Worm (Caenorhabditis elegans) whole organism, midembryonic: ENCODE measurements around the gene cyc-2.2.

Experiments used
- T22C8.4 ChIP-seq: fragments of 200-800 bp; sonication (Bioruptor generic); IDR thresholded peaks from 2 replicates; pipeline ENCODE4 v1.3.6; 2022; ENCODE audit warnings: missing genetic modification characterization, missing compliant biosample characterization
- cog-1 ChIP-seq: sonication (generic microtip); optimal IDR thresholded peaks from 2 replicates; lab custom pipeline; 2016; ENCODE audit warnings: missing genetic modification characterization, missing compliant biosample characterization
- flt-1 ChIP-seq: fragments of 200-800 bp; sonication (Bioruptor generic); IDR thresholded peaks from 2 replicates; pipeline ENCODE4 v1.3.6; 2022; ENCODE audit warnings: missing genetic modification characterization, missing compliant biosample characterization
- klf-2 ChIP-seq: fragments of 200-800 bp; sonication (Bioruptor generic); conservative IDR thresholded peaks from 2 replicates; pipeline ENCODE4 v1.3.6; 2022; ENCODE audit warnings: missing genetic modification reagents, missing genetic modification characterization, missing compliant biosample characterization
- med-1 ChIP-seq: sonication (generic microtip); optimal IDR thresholded peaks from 2 replicates; lab custom pipeline; 2017; ENCODE audit warnings: missing genetic modification characterization, mild to moderate bottlenecking, missing compliant biosample characterization, antibody characterized with exemption, missing genetic modification reagents; ENCODE audit not compliant: insufficient read depth
- ref-1 ChIP-seq: fragments of 200-800 bp; sonication (Bioruptor generic); conservative IDR thresholded peaks from 2 replicates; pipeline ENCODE4 v1.3.6; 2022; ENCODE audit warnings: missing genetic modification reagents, missing genetic modification characterization, missing compliant biosample characterization
- tab-1 ChIP-seq: fragments of 200-800 bp; sonication (Bioruptor generic); IDR thresholded peaks from 2 replicates; pipeline ENCODE4 v1.3.6; 2022; ENCODE audit warnings: missing genetic modification characterization, missing compliant biosample characterization
- ztf-23 ChIP-seq: fragments of 200-800 bp; sonication (Bioruptor generic); IDR thresholded peaks from 2 replicates; pipeline ENCODE4 v1.3.6; 2022; ENCODE audit warnings: missing genetic modification reagents, missing genetic modification characterization, missing compliant biosample characterization
- ztf-29 ChIP-seq: fragments of 200-800 bp; sonication (Bioruptor generic); IDR thresholded peaks from 2 replicates; pipeline ENCODE4 v1.3.6; 2022; ENCODE audit warnings: missing genetic modification reagents, missing genetic modification characterization, missing compliant biosample characterization

cyc-2.2 gene

DNA sequence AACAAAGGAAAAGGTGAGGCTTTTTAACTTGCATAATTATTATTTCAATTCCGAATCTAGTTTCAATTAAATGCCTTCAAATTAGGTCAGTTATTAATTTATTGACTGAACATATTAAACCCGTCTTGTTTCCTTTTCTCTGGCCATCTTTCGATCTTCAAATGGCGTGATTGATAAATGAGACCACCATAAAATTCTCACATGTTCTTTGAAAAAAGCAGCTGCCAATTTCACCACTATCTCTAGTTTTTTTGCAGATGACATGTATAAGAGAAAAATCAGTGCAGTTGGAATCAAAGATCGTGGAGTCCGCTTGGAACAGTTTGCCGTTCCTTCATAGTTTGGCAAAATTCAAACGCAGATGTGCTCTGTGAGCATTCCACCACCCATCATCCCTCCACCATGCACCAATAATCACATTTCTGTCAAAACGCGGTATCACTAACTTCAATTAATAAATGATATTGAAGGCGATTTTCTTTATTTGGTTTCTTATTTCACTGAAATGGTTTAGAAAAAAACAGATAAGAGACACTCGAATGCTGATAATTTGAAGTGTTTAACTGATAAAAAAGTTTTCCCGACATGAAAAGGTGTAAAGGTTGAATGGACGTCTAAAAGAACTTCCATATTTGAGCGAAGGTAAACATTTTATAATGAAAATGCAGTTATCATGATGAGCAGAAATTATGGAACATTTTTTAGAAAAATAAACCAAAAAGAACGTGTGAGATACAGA lies 25.9 kb upstream of the cyc-2.2 start:
- TF ChIP-seq ztf-29 (GFP tag; lab: Robert Waterston, UW) (no peak), flt-1 (GFP tag; lab: Robert Waterston, UW) (no peak), ref-1 (no peak), klf-2 (GFP tag; lab: Robert Waterston, UW) (no peak), T22C8.4 (GFP tag; lab: Robert Waterston, UW) (no peak), tab-1 (GFP tag; lab: Robert Waterston, UW) (no peak), ztf-23 (no peak), med-1 (GFP tag; lab: Kevin White, UChicago) (no peak), cog-1 (tag; lab: Kevin White, UChicago) (no peak)

DNA sequence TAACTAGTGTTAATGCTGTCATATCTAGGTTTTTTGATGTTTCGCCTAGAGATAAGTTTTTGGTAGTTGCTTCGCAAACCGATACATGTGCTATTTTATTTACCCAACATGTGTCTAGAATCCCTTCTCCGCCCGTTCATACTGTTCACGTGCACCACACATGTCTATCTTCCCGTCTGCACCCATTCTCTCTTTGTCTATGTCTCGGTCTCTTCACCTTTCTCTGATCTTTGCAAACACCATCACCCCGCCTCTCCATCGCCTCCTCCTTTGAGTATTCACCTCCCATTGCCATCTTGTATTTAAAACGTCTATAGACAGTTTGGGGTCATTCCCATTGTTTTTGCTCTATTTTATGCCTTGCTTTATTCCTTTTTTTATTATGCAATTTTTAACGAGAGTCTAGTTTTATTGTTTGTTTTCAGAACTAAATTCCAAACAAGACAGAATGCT lies 25.2 kb upstream of the cyc-2.2 start, which contains the start of gene F56H9.2:
TSS of gene F56H9.2 (plus strand) at position 426 of the 453 bp plus-strand sequence.
- TF ChIP-seq flt-1 (GFP tag; lab: Robert Waterston, UW) = no peak
- TF ChIP-seq T22C8.4 (GFP tag; lab: Robert Waterston, UW) = no peak
- TF ChIP-seq ztf-23 = 0 out of 2 replicates have a peak, but pooled peaks have one; percentile 48
- no peak for TF ChIP-seq ztf-29 (GFP tag; lab: Robert Waterston, UW)

DNA sequence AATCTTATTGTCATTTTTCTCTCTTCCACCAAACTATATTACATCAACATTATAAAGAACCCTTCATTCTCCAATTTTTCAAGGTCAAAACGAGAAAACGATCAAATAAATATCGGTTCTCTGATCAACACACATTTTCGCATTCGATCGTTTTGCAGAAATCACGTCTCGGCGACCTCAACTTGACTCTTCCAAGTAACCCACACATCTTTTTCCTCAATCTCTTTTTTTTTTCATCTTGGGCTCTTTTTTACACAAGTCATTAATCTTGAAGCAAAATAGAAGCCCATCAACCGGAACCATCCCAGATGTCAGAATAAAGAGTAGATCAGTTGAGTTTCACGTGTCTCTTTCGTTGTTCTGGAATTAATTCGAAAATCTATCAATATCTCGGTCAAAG lies 24.2 kb upstream of the cyc-2.2 start:
- TF ChIP-seq ztf-29 (GFP tag; lab: Robert Waterston, UW) = no peak

DNA sequence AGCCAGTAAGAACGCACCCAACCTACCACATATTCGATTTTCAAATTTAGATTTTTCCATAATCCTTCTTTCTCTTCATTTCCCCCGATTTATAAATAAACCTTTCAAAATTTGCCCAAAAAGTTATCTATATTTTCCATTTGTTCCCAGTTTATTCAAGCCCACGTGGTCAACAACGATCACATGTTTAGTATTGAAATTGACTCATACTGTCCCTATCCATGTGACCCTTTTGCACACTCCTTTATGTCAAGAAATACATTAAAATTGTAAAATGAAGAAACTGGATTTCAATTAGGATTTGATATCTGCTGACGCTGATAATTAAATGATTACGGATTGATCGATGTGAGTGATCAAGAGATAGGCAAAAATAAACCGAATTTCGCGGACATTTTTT lies 23.2 kb upstream of the cyc-2.2 start:
- TF ChIP-seq ref-1 (no peak), klf-2 (GFP tag; lab: Robert Waterston, UW) (no peak), tab-1 (GFP tag; lab: Robert Waterston, UW) (no peak), T22C8.4 (GFP tag; lab: Robert Waterston, UW) (no peak), ztf-23 (no peak), med-1 (GFP tag; lab: Kevin White, UChicago) (no peak), ztf-29 (GFP tag; lab: Robert Waterston, UW) (no peak), cog-1 (tag; lab: Kevin White, UChicago) (no peak), flt-1 (GFP tag; lab: Robert Waterston, UW) (no peak)

DNA sequence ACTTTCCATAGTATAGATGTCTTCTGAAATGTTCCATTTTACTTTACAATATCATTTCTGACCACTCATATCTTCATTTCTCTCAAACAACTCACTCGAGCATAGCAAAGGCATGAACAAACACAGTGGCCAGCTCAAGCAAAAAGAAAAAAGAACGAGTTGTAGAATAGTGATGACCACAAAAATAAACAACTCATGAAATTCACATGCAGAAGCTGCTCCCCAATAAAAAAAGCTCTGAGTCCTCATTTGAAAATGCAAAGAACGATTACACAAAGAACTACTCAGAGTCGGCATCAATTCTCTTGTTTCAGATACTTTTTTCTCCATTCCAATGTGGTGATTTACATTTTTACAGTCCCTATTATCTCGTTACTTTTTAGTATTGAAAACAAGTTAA lies 22.7 kb upstream of the cyc-2.2 start:
- TF ChIP-seq med-1 (GFP tag; lab: Kevin White, UChicago) = no peak
- no peak for TF ChIP-seq klf-2 (GFP tag; lab: Robert Waterston, UW)

DNA sequence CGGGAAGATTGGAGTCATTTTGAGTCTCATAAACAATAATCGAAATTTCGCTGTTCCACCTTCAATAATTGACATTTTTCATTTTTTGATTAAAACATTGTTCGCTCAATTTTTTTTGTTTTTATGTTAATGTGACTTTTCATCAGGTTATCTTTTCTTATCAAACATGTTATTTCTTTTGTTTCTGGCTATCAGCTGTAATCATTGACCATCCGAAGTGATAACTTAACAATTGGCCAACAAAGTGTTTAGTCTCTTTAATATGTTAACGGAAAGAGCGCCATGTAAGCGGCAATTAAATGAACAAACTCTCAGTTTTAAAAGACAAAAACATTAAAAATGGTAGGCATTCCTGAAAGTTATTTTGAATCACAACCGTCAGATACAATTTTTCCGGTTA lies 22.0 kb upstream of the cyc-2.2 start:
- TF ChIP-seq ztf-29 (GFP tag; lab: Robert Waterston, UW) (no peak), T22C8.4 (GFP tag; lab: Robert Waterston, UW) (no peak), flt-1 (GFP tag; lab: Robert Waterston, UW) (no peak), klf-2 (GFP tag; lab: Robert Waterston, UW) (no peak), med-1 (GFP tag; lab: Kevin White, UChicago) (no peak), tab-1 (GFP tag; lab: Robert Waterston, UW) (no peak), ztf-23 (no peak), cog-1 (tag; lab: Kevin White, UChicago) (no peak), ref-1 (no peak)

DNA sequence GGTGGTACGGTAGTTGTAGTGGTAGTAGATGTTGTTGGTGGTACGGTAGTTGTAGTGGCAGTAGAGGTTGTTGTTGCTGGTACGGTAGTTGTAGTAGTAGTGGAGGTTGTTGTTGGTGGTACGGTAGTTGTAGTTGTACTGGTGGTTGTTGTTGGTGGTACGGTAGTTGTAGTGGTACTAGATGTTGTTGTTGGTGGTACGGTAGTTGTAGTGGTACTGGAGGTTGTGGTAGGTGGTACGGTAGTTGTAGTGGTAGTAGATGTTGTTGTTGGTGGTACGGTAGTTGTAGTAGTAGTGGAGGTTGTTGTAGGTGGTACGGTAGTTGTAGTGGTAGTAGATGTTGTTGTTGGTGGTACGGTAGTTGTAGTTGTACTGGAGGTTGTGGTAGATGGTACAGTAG lies 21.0 kb upstream of the cyc-2.2 start:
- TF ChIP-seq ztf-23 (0 out of 2 replicates have a peak, but pooled peaks have one; percentile 61), T22C8.4 (GFP tag; lab: Robert Waterston, UW) (no peak), flt-1 (GFP tag; lab: Robert Waterston, UW) (0 out of 2 replicates have a peak, but pooled peaks have one; percentile 14), cog-1 (tag; lab: Kevin White, UChicago) (no peak), med-1 (GFP tag; lab: Kevin White, UChicago) (no peak), ref-1 (no peak)

DNA sequence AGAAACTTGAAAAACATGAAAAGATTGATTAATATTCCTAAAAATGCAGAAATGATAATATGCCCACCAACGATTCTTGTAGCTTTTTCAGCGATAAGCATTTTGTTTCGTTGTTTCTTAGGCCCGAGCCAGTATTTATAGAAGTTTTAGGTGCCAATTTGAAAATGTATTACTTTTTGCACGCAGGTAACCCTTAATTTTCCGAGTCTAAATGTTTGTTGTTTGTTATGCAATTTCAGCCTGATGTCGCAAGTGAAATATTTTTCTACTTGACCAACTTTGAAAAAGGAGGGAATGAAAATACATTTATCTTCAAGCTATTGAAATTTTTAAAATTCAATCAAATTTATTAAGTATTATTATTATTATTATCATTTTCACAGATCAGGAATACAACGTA lies 20.0 kb upstream of the cyc-2.2 start, which contains the start of gene srx-113:
TSS of gene srx-113 (minus strand) at position 101 of the 400 bp plus-strand sequence.
- TF ChIP-seq T22C8.4 (GFP tag; lab: Robert Waterston, UW) (no peak), klf-2 (GFP tag; lab: Robert Waterston, UW) (no peak), flt-1 (GFP tag; lab: Robert Waterston, UW) (no peak), med-1 (GFP tag; lab: Kevin White, UChicago) (no peak), ztf-23 (no peak), ref-1 (no peak), tab-1 (GFP tag; lab: Robert Waterston, UW) (no peak)

DNA sequence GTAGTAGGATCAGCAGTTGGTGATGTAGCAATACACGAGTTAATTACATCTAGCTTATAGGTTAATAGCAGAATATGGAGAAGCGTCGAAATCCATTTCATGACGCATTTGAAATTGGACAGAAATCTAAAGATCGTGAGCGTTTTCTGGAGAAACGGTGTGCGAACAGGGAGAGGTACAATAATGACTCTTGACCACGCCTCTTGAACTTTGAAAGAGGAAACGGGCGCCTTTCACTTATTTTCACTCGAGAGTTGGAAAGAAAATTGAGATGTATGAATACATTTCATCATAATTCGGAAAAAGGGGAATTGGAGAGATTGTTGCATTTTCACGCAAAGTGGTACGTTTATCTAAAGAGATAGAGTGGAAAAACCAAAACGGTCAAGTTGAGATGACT lies 17.7 kb upstream of the cyc-2.2 start, which contains the start of gene F56H9.6:
TSS of gene F56H9.6 (minus strand) at position 101 of the 400 bp plus-strand sequence.
- TF ChIP-seq ztf-29 (GFP tag; lab: Robert Waterston, UW) (no peak), ref-1 (no peak), med-1 (GFP tag; lab: Kevin White, UChicago) (no peak), klf-2 (GFP tag; lab: Robert Waterston, UW) (no peak)

DNA sequence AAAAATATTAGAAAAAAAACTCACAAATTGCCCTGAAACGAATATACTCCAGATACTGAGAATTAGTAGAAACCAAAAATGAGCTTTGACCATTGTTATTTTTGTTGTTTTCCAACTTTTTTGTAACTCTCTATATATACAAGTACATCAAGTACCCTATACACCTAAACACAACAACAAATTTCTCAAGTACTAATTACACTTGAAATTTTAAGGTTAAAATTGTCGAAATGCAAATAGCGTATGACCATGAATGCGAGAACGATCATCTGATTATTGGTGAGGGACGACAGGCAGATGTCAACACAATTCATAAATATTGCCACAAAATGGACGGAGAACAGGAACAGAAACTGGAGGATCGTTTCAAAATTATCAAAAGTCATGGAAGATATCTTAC lies 12.4 kb upstream of the cyc-2.2 start, which contains the start of gene F56H9.9:
TSS of gene F56H9.9 (minus strand) at position 101 of the 400 bp plus-strand sequence.
- TF ChIP-seq ref-1 (no peak), klf-2 (GFP tag; lab: Robert Waterston, UW) (no peak), flt-1 (GFP tag; lab: Robert Waterston, UW) (no peak), tab-1 (GFP tag; lab: Robert Waterston, UW) (no peak), ztf-29 (GFP tag; lab: Robert Waterston, UW) (no peak), med-1 (GFP tag; lab: Kevin White, UChicago) (no peak), cog-1 (tag; lab: Kevin White, UChicago) (no peak), T22C8.4 (GFP tag; lab: Robert Waterston, UW) (no peak), ztf-23 (no peak)
